Fruit fly (Drosophila melanogaster): ENCODE data around the gene Gr98d.

The Gr98d gene

DNA sequence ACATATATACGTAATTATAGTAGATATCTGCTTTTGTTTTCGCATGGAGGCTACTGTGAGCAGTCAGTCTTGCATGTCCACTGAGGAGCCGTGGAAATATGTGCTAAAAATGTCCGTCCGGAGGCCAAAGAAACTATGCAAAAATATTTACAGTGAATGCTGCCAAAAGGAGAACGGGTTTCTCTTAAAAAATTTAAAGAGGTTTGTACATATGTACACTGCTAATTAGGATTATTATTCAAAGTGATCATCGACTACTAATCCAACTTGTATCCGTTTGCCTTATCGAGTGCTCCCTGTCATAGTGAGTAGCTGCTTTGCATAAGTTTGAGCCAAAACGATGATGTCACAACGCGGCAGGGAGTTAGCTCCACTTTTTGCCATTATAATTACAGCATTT lies 11.1 kb downstream of the Gr98d start:
- no peak for TF ChIP-seq CG17801 (GFP tag; optimal IDR thresholded peaks at IDR 0.05; ENCODE audit: partially characterized antibody)

DNA sequence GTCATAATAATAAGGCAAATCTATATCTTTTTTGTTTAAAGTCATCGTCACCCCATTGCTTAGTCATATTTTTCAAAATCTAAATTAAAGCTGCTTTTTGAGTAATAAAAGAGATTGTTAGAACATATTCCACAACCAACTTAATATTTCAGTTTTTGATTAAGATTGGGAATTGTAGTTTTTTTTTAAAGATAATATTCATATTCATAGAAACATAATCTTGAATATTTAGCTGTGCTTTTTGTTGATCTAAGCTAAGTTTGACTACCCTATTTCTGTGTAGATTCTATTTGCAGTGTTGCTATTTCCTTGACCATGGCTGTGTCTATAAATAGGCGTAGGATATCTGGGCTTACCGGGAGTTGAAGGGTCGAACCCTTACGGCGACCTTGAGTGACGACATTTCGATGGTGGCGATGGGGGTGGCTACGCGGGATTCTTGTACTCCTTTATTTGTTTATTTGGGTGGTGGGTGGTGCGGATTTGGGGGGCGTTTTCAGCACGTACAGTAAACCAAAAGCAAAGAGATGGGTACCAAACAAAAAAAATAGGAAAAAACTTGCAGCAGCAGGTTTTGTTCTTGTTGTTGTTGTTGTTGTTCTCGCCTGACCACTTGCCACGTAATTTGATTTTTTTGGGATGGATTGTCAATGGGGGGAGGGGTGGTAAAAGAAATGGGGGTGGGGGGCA lies 12.3 kb downstream of the Gr98d start:
- TF ChIP-seq CG17801 (GFP tag; optimal IDR thresholded peaks at IDR 0.05; ENCODE audit: partially characterized antibody) = no peak

DNA sequence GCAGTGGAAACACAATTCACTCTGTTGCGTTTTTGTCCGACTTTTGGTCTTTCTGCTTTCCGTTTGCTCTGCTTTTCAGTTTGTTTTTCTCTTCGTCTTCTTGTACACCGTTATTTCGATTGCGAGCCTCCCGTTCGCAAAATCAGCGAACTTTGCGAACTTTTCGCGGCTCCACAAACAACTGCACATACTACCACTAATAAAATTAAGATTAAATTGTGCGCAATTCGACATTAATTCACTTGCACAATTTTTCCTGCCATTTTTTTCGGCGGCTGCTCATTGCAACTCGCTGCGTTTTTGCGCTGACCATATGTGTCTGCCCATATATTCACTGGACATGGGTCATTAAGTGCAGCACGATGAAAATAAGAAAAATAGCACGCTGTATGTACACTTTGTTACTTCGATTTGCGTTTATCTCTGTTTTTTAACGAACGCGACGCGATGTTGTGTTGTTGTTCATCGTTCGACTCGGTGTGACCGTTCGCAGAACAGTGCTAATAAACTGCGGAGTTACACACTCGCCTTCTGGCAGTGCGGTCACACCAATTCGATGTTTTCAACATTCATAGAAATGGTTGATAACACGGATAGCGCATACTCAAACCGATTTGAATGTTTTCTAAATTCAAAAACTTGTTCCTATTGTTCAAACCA lies 12.9 kb downstream of the Gr98d start, which contains the start of gene Klp98A:
Klp98A (minus strand) TSS at position 486 of the 660 bp plus-strand sequence.
- TF ChIP-seq CG17801 (GFP tag; optimal IDR thresholded peaks at IDR 0.05; ENCODE audit: partially characterized antibody) = no peak

DNA sequence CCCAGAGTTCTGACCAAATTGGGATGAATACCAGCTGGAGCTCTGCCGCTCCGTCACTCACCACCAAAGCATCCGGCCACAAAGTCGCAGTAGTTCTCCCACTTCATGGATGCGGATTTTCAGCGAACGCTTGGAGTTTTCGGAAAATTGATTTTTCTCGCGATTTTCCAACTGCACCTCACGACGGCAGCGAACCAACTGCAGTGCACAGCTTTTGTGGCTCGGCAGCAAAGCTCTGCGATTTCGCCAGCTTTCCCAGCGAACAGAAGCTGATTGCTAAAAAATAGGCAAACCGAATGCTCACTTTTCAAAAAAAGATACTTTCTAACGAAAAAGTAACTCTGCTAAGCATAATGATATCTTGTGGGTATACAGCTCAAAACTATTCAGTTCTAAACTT lies 15.3 kb downstream of the Gr98d start, which contains the start of gene CG5646:
CG5646 (minus strand) TSS at position 206 of the 400 bp plus-strand sequence.
- peak; percentile 69 for TF ChIP-seq CG17801 (GFP tag; optimal IDR thresholded peaks at IDR 0.05; ENCODE audit: partially characterized antibody)

DNA sequence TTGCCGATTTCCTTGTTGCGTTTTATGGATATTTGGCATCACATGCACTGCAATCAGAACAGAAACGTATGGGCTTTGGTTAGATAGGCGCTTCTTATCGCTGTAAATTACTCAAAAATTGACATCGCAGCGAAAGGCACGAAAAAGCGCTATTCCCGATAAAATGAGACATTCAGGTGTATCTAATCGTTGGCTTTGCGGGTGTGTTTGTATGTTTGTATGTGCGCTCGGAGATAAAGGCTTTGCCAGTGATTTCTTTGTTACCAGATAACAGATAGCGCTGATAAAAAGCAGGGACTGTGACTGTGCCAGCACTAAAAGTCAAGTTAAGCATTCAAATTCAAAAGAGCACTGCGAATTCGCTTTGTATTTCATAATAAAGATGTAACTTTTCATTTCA lies 22.7 kb downstream of the Gr98d start:
- no peak for TF ChIP-seq CG17801 (GFP tag; optimal IDR thresholded peaks at IDR 0.05; ENCODE audit: partially characterized antibody)

DNA sequence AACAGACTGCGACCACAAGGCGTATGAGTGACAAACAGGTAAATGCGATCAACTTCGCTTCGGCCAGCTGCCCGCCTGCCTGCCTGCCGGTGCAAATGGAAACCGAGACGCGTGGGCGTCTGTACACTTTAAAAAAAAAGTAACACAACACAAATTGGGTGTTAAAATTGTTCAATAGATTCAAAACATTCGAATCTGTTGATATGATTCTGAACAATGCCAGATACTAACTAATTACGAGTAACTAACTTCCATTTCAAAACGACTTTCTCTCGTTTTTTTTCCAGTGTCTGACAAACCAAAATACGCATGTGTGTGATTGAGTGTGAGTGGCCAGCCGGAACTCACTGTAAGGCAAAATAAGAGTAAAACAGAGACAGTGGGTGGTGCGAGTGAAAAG lies 23.9 kb downstream of the Gr98d start:
- TF ChIP-seq CG17801 (GFP tag; optimal IDR thresholded peaks at IDR 0.05; ENCODE audit: partially characterized antibody) = no peak

DNA sequence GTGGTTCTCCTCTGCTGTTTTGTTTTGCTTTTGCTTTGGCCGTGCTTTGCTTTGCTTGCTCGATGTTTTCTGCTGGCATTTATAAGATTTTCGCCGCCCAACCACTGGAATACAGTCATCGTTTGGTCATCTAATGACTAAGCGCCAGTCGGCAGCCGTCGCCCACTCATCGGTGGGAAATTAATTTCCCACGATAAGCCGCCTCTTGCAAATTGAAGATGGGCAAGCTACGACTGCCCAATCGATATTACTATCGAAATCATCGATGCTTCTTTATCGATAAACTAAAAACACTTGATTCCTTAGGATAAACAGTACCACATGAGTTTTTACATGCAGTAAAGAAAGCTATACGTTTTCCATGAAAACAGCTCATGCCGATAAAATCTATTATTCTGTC lies 24.8 kb downstream of the Gr98d start:
- TF ChIP-seq CG17801 (GFP tag; optimal IDR thresholded peaks at IDR 0.05; ENCODE audit: partially characterized antibody) = no peak

DNA sequence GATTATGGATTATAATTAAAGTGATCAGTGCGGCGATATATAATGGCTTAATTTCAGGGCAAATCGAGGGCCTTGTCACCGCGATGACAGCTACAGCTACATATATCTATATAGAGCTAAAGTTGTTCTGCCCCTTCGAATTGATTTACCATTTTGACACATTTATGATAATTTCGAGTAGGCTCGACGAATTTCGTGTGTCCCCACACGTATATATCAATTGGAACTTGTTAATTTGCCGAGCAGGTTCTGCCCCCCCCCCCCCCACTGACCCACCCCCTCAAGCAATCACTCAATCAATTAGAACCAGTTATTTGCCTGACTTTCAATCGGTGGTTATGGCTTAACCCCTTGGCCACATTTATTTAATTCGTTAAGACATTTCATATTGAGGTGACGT lies 33.6 kb downstream of the Gr98d start:
- TF ChIP-seq CG17801 (GFP tag; optimal IDR thresholded peaks at IDR 0.05; ENCODE audit: partially characterized antibody) = no peak

DNA sequence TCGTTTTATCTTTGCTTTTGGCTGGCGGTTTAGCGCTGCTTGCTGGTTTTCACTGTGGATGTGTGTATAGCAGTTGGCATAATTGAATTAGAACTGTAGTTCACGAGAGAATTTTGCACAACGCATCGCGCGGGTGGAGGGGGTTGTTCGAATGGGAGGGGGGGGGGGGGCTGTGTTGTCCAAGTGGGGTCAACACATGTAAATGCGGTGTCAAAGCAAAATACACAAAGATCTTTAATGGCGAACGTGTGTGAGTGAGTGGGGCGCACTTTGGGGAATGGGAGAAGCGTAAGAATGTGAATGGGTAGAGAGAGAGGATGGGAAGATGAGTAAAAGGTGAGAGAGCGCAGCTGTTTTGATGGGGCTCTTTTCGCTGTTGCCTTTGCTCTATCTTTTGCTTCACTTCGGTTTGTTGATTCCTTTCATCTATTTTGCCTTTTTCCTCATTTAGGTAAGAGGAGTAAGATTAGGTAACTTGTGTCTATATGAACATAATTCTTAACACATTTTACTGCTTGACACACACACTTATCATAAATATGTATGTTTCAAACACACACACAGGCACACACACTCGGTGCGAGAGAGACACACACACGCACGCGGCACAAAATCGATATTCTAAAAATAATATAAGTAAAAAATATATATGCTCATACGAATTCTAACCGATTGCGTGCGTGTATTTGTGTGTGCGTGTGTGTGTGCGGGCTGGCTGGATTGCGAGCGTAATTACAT lies 34.6 kb downstream of the Gr98d start:
- no peak for TF ChIP-seq CG17801 (GFP tag; optimal IDR thresholded peaks at IDR 0.05; ENCODE audit: partially characterized antibody)

DNA sequence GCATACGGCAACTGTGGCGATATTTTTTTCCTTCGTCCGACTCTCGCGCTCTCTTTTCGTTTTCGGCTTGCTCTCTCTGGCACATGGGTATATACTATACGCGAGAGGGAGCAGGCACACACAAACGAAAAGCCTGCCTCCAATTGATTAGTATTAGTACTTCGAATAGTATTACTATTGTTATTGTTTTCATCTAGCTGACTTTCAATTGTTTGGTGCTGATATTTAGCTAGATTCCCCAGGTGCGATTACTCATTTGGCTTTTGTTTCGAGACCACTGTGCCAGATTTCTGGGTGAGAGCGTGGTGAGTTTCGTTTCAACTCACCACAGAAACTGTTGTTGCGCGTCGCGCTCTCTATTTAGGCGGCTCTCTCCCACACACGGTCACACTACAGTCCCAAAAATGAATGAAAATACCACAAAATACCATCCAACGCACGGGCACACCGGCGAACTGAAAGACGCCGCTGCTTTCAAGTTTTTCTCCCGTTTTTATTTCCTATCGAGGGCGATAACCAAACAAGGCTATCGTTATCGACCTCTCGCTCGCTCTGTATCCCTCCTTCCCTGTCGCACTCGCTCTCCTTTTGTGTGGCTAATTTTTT lies 35.5 kb downstream of the Gr98d start:
- peak; percentile 66 for TF ChIP-seq CG17801 (GFP tag; optimal IDR thresholded peaks at IDR 0.05; ENCODE audit: partially characterized antibody)

DNA sequence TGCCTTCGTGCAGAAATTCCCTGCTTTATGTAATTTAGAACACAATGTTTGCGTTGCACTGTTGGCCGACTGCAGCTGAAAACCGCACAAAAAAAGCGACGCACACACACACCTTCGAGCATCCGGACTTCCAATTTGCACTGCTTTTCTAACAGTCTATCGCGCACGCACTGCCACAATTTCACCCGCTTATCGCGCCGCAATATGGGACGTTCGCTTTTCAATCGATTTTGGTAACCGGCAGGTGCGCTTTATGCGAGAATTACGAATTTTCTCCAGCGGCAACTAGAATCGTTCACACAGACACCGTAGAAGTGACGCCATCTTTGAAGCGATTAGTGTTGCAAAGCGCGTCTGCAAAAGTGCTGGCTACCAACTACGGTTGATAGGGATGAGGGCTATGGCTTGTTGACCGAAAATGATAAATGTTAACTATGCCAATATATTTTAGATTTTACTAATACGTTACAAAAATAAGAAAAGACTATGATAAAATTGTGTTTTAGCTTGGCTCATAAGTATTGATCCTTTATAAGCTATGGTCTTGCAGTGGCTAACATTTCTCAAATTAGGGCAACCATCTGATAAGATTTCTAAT lies 36.1 kb downstream of the Gr98d start, which contains the start of gene wdb:
wdb (minus strand) TSS at position 352 of the 598 bp plus-strand sequence.
- TF ChIP-seq CG17801 (GFP tag; optimal IDR thresholded peaks at IDR 0.05; ENCODE audit: partially characterized antibody) = no peak

DNA sequence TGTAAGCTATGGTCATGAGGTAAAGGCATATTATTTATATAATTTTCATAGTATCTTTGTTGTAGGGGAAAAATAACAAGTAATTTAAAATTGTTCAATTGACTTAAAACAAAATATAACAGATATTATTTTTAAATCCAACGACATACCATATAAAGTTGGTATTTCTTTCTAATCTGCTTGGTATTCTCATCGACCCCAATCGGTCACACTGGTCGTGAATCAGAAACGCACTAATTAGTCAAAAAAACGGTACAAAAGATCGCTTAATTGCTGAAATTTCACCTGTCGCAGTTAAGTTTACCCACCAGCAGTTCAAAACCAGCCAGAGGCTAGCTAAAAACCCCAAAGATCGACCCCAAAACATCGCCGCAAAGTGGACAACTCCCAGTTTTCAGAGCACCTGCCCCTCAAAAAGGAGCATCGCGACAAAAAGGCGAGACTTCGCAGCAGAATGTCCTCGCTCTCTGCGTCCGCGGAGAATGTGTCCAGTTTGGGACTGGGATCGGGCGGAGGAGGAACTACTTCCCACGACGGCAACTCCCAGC lies 36.9 kb downstream of the Gr98d start, which contains the start of gene pins:
pins (plus strand) TSS at position 207 of the 548 bp plus-strand sequence.
- no peak for TF ChIP-seq CG17801 (GFP tag; optimal IDR thresholded peaks at IDR 0.05; ENCODE audit: partially characterized antibody)

DNA sequence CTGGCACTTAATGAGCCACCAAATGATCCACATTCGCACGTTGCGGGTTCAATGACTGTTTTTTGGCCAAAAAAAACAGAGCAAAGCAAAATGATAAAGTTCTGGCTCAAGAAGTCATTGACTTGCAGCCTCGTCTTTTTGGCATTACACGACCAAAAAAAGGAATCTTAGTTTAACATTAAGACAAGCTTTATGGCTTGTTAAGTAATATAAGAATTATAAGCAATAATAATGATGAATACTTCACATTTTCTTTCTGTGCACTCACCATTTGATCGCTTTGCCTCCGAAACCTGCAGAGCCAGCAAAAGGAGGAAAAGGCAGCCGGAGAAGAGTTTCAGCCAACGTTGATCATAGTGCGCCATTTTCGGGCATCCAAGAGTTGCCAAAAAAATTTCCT lies 47.3 kb downstream of the Gr98d start:
- TF ChIP-seq CG17801 (GFP tag; optimal IDR thresholded peaks at IDR 0.05; ENCODE audit: partially characterized antibody) = no peak

DNA sequence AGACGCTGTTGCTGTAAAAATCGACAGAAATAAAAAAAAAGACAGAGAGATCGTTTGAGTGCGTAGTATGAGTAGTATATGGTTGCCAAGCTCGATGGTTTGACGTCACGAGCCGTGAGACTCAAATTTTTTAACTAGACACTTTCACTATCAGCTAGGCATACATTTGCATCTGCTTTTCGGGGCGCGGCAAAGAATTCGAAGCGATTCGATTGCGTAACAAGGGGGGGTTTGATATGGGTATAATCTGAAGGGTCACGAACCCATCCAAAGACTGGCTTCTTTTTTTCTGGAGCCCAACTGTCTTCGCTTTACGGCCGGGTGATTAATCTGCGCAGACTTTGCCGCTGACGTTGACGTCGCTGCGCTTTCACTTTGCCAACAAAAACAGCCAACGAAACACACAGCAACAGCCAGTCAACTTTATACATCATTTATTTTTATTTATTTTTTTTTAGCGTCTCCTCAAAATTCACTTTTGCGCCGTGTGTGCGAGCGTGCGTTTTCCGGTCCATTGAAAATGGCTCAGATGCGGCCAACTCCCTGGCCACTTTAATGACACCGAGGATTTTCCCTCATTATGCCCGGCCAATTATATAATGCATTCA lies 47.8 kb downstream of the Gr98d start:
- no peak for TF ChIP-seq CG17801 (GFP tag; optimal IDR thresholded peaks at IDR 0.05; ENCODE audit: partially characterized antibody)

Measured in ovary, adult (tissue).